Fruit fly (Drosophila melanogaster) whole organism, wandering third instar larva: ENCODE results near the gene Ntf-2r.

Experiments used
- Abd-B ChIP-seq: fragments of >200 bp; optimal IDR thresholded peaks from 2 replicates; lab custom pipeline; 2017; ENCODE audit warnings: missing biosample characterization, missing genetic modification characterization
- CG32264 ChIP-seq: fragments of 200-800 bp; sonication (Bioruptor generic); optimal IDR thresholded peaks from 2 replicates; lab custom pipeline; 2016; ENCODE audit warnings: missing biosample characterization, missing genetic modification characterization
- CG9705 ChIP-seq: fragments of 200-800 bp; sonication (Bioruptor generic); optimal IDR thresholded peaks from 2 replicates; lab custom pipeline; 2018; ENCODE audit warnings: missing biosample characterization, mild to moderate bottlenecking, missing genetic modification characterization
- Dfd ChIP-seq: fragments of >200 bp; optimal IDR thresholded peaks from 2 replicates; lab custom pipeline; 2017; ENCODE audit warnings: missing biosample characterization, missing genetic modification characterization
- Dif ChIP-seq: fragments of 200-275, 200-300 bp; sonication (Bioruptor generic); optimal IDR thresholded peaks from 2 replicates; lab custom pipeline; 2018; ENCODE audit warnings: missing biosample characterization, missing genetic modification characterization; ENCODE audit not compliant: partially characterized antibody
- GATAd ChIP-seq: sonication (Bioruptor generic); optimal IDR thresholded peaks from 2 replicates; lab custom pipeline; 2016; ENCODE audit warnings: missing biosample characterization, missing genetic modification characterization
- HLH106 ChIP-seq: fragments of 200-800 bp; optimal IDR thresholded peaks from 3 replicates; lab custom pipeline; 2019; ENCODE audit warnings: missing biosample characterization, mild to moderate bottlenecking, missing genetic modification characterization, moderate library complexity
- Hnf4 ChIP-seq: fragments of 200-800 bp; sonication (Bioruptor generic); optimal IDR thresholded peaks from 2 replicates; lab custom pipeline; 2016; ENCODE audit warnings: missing biosample characterization, mild to moderate bottlenecking, missing genetic modification characterization
- Hr78 ChIP-seq: fragments of >200 bp; optimal IDR thresholded peaks from 2 replicates; lab custom pipeline; 2017; ENCODE audit warnings: missing biosample characterization, missing genetic modification characterization
- Jra ChIP-seq: sonication (Bioruptor generic); optimal IDR thresholded peaks from 2 replicates; lab custom pipeline; 2016; ENCODE audit warnings: missing biosample characterization, missing genetic modification characterization
- Mio ChIP-seq: sonication (Bioruptor generic); optimal IDR thresholded peaks from 2 replicates; lab custom pipeline; 2016; ENCODE audit warnings: missing biosample characterization, missing genetic modification characterization
- Myc ChIP-seq: fragments of >200 bp; optimal IDR thresholded peaks from 2 replicates; lab custom pipeline; 2017
- N ChIP-seq: fragments of >200 bp; optimal IDR thresholded peaks from 2 replicates; lab custom pipeline; 2018; ENCODE audit warnings: missing biosample characterization, missing external identifiers, missing genetic modification characterization
- OdsH ChIP-seq: fragments of 200-800 bp; sonication (Bioruptor generic); optimal IDR thresholded peaks from 2 replicates; lab custom pipeline; 2016; ENCODE audit warnings: missing biosample characterization, mild to moderate bottlenecking, missing genetic modification characterization
- Rel ChIP-seq, 2 experiments: fragments of 200-800 bp; sonication (Bioruptor generic) in 1 of 2; optimal IDR thresholded peaks; 2 replicates in 1 of 2; 3 replicates in 1 of 2; lab custom pipeline; 2016 to 2019; ENCODE audit warnings: mild to moderate bottlenecking in 2 of 2, missing biosample characterization in 2 of 2, missing genetic modification characterization in 2 of 2, moderate library complexity in 1 of 2
- Sp1 ChIP-seq: fragments of 200-800 bp; sonication (Bioruptor generic); optimal IDR thresholded peaks from 3 replicates; lab custom pipeline; 2019; ENCODE audit warnings: missing biosample characterization, mild to moderate bottlenecking, missing genetic modification characterization, moderate library complexity
- Vsx2 ChIP-seq: fragments of 200-300, 225-300 bp; sonication (Bioruptor generic); optimal IDR thresholded peaks from 2 replicates; lab custom pipeline; 2018; ENCODE audit warnings: missing biosample characterization, missing genetic modification characterization; ENCODE audit not compliant: partially characterized antibody
- brk ChIP-seq: fragments of 200-800 bp; sonication (Bioruptor generic); optimal IDR thresholded peaks from 2 replicates; lab custom pipeline; 2016; ENCODE audit warnings: missing biosample characterization, mild to moderate bottlenecking, missing genetic modification characterization
- dl ChIP-seq, 2 experiments: fragments of 175-275, 200-275 bp in 1 of 2; fragments of 200-275 bp in 1 of 2; sonication (Bioruptor generic); optimal IDR thresholded peaks; lab custom pipeline; 2018; ENCODE audit warnings: mild to moderate bottlenecking in 2 of 2, missing biosample characterization in 2 of 2, missing genetic modification characterization in 2 of 2, moderate library complexity in 2 of 2; ENCODE audit not compliant: partially characterized antibody in 2 of 2, insufficient read depth in 1 of 2
- dmrt93B ChIP-seq: fragments of 200-800 bp; sonication (Bioruptor generic); optimal IDR thresholded peaks from 2 replicates; lab custom pipeline; 2018; ENCODE audit warnings: missing biosample characterization, mild to moderate bottlenecking, missing genetic modification characterization
- dsf ChIP-seq: sonication (Bioruptor generic); optimal IDR thresholded peaks from 2 replicates; lab custom pipeline; 2016; ENCODE audit warnings: missing biosample characterization, missing genetic modification characterization, borderline replicate concordance
- ey ChIP-seq: fragments of 200-800 bp; sonication (Bioruptor generic); optimal IDR thresholded peaks from 2 replicates; lab custom pipeline; 2016; ENCODE audit warnings: missing biosample characterization, missing genetic modification characterization
- foxo ChIP-seq, 2 experiments: fragments of 200-800 bp; sonication (Bioruptor generic); optimal IDR thresholded peaks; 2 replicates in 1 of 2; 3 replicates in 1 of 2; lab custom pipeline; 2016 to 2017; ENCODE audit warnings: missing biosample characterization in 2 of 2, missing genetic modification characterization in 2 of 2
- fru ChIP-seq: fragments of 200-800 bp; sonication (Bioruptor generic); optimal IDR thresholded peaks from 3 replicates; lab custom pipeline; 2016; ENCODE audit warnings: missing biosample characterization, mild to moderate bottlenecking, missing genetic modification characterization
- h ChIP-seq: fragments of 200-800 bp; sonication (Bioruptor generic); optimal IDR thresholded peaks from 3 replicates; lab custom pipeline; 2016; ENCODE audit warnings: missing biosample characterization, mild to moderate bottlenecking, missing genetic modification characterization
- jim ChIP-seq: fragments of 175-275, 200-325 bp; sonication (Bioruptor generic); optimal IDR thresholded peaks from 2 replicates; lab custom pipeline; 2016; ENCODE audit warnings: missing biosample characterization, mild to moderate bottlenecking, missing genetic modification characterization
- lola ChIP-seq: fragments of >200 bp; optimal IDR thresholded peaks from 2 replicates; lab custom pipeline; 2017; ENCODE audit warnings: missing biosample characterization, missing genetic modification characterization
- pan ChIP-seq: fragments of >200 bp; optimal IDR thresholded peaks from 2 replicates; lab custom pipeline; 2017
- psq ChIP-seq: fragments of 200-800 bp; sonication (Bioruptor generic); optimal IDR thresholded peaks from 3 replicates; lab custom pipeline; 2017; ENCODE audit warnings: missing biosample characterization, mild to moderate bottlenecking, missing genetic modification characterization, moderate library complexity
- rgr ChIP-seq: fragments of 200-800 bp; sonication (Bioruptor generic); optimal IDR thresholded peaks from 3 replicates; lab custom pipeline; 2016; ENCODE audit warnings: missing biosample characterization, mild to moderate bottlenecking, missing genetic modification characterization
- sage ChIP-seq: fragments of 200-800 bp; sonication (Bioruptor generic); optimal IDR thresholded peaks from 2 replicates; lab custom pipeline; 2016; ENCODE audit warnings: missing biosample characterization, mild to moderate bottlenecking, missing genetic modification characterization
- sv ChIP-seq: fragments of 200-800 bp; sonication (Bioruptor generic); optimal IDR thresholded peaks from 3 replicates; lab custom pipeline; 2016; ENCODE audit warnings: missing biosample characterization, missing genetic modification characterization
- tai ChIP-seq: sonication (Bioruptor generic); optimal IDR thresholded peaks from 2 replicates; lab custom pipeline; 2016; ENCODE audit warnings: missing biosample characterization, missing genetic modification characterization
- usp ChIP-seq: fragments of >200 bp; optimal IDR thresholded peaks from 2 replicates; lab custom pipeline; 2017; ENCODE audit warnings: missing biosample characterization, missing genetic modification characterization
- woc ChIP-seq: sonication (Bioruptor generic); optimal IDR thresholded peaks from 2 replicates; lab custom pipeline; 2016; ENCODE audit warnings: missing biosample characterization, mild to moderate bottlenecking, missing genetic modification characterization

The Ntf-2r gene

dm6 chr2L:18455506-18456491 lies 1.4 kb downstream of the Ntf-2r start:
- TF ChIP-seq Sp1 (peak; percentile 77), pan (lab: Kevin White, UChicago) (no peak), Rel (GFP tag; optimal IDR thresholded peaks at IDR 0.05; lab: Kevin White, UChicago) (peak; percentile 22), Rel (tag; optimal IDR thresholded peaks at IDR 0.05; lab: Kevin White, UChicago) (peak; percentile 59), Mio (GFP tag; lab: Kevin White, UChicago) (no peak), CG32264 (no peak), Dfd (no peak), Hnf4 (no peak), sage (GFP tag; lab: Kevin White, UChicago) (no peak), brk (no peak), h (GFP tag; lab: Kevin White, UChicago) (no peak), HLH106 (peak; percentile 35), tai (no peak), Jra (GFP tag; lab: Kevin White, UChicago) (no peak), woc (GFP tag; lab: Kevin White, UChicago) (no peak), rgr (GFP tag; lab: Kevin White, UChicago) (peak; percentile 35), sv (no peak), usp (GFP tag; lab: Kevin White, UChicago) (no peak), foxo (GFP tag; optimal IDR thresholded peaks at IDR 0.05; lab: Kevin White, UChicago) (peak in 1 of 2 experiments; percentile 33), psq (GFP tag; lab: Kevin White, UChicago) (peak; percentile 78), Myc (lab: Kevin White, UChicago) (no peak), OdsH (GFP tag; lab: Kevin White, UChicago) (peak; percentile 32), dl (GFP tag; optimal IDR thresholded peaks at IDR 0.05; lab: Kevin White, UChicago; ENCODE audit: insufficient read depth in 1 of 2, partially characterized antibody in 2 of 2) (no peak), N (GFP tag; lab: Kevin White, UChicago) (peak; percentile 53), ey (GFP tag; lab: Kevin White, UChicago) (peak; percentile 10), jim (peak; percentile 10), Vsx2 (GFP tag; lab: Kevin White, UChicago) (peak; percentile 36), lola (GFP tag; lab: Kevin White, UChicago) (no peak), GATAd (no peak), Dif (peak; percentile 31), CG9705 (peak; percentile 22), Hr78 (GFP tag; lab: Kevin White, UChicago) (no peak), dmrt93B (no peak)
- TF ChIP-seq, all 38 proteins: peak for 13

DNA sequence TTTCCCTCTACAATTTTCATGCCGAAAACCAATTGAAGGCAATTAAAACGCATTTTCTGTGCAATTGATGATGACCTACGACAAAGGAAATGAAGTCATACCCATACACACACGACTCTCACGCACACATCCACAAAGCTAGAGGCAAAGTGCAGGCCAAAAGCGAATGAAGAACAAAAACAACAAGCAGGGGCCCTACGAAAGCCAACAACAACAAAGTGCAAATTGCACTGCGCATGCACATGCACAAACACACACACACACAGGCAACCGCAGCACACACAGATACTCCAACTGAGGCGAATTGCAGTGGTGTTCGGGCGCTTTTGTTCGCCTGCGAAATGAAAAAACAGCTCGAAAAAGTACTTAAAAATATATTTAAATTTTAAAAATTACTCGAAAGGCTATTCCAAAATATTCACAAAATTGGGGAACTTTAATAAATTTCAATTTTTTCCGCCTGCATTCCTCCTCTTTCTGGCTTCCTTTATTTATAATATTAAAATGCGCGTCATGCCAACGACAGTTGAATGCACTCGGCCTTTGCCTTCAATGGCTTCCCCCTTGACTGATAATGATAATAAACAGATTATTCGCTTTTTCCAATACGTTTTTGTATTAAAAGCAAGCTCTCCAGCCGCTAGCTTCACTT lies 2.6 kb downstream of the Ntf-2r start:
- TF ChIP-seq sv = no peak
- TF ChIP-seq sage (GFP tag; lab: Kevin White, UChicago) = no peak
- no peak for TF ChIP-seq Abd-B (GFP tag; lab: Kevin White, UChicago)
- peak; percentile 3 for TF ChIP-seq psq (GFP tag; lab: Kevin White, UChicago)
- TF ChIP-seq ey (GFP tag; lab: Kevin White, UChicago) = no peak
- TF ChIP-seq GATAd = no peak
- no peak for TF ChIP-seq OdsH (GFP tag; lab: Kevin White, UChicago)
- TF ChIP-seq N (GFP tag; lab: Kevin White, UChicago) = no peak
- no peak for TF ChIP-seq usp (GFP tag; lab: Kevin White, UChicago)
- no peak for TF ChIP-seq foxo (GFP tag; optimal IDR thresholded peaks at IDR 0.05; lab: Kevin White, UChicago)
- no peak for TF ChIP-seq Hr78 (GFP tag; lab: Kevin White, UChicago)
- TF ChIP-seq Dif = no peak
- no peak for TF ChIP-seq Vsx2 (GFP tag; lab: Kevin White, UChicago)
- TF ChIP-seq HLH106 = no peak
- no peak for TF ChIP-seq fru (GFP tag; lab: Kevin White, UChicago)
- TF ChIP-seq Rel (GFP tag; optimal IDR thresholded peaks at IDR 0.05; lab: Kevin White, UChicago) = no peak
- TF ChIP-seq Rel (tag; optimal IDR thresholded peaks at IDR 0.05; lab: Kevin White, UChicago) = peak; percentile 53
- TF ChIP-seq dsf (GFP tag; lab: Kevin White, UChicago) = no peak
- TF ChIP-seq CG32264 = no peak
- no peak for TF ChIP-seq dl (GFP tag; optimal IDR thresholded peaks at IDR 0.05; lab: Kevin White, UChicago; ENCODE audit: insufficient read depth in 1 of 2, partially characterized antibody in 2 of 2)
- TF ChIP-seq jim = peak; percentile 24
- no peak for TF ChIP-seq h (GFP tag; lab: Kevin White, UChicago)
- TF ChIP-seq rgr (GFP tag; lab: Kevin White, UChicago) = no peak
- no peak for TF ChIP-seq pan (lab: Kevin White, UChicago)
- TF ChIP-seq brk = no peak
